Fruit fly (Drosophila melanogaster): ENCODE data around the gene Dmtn.

DNA sequence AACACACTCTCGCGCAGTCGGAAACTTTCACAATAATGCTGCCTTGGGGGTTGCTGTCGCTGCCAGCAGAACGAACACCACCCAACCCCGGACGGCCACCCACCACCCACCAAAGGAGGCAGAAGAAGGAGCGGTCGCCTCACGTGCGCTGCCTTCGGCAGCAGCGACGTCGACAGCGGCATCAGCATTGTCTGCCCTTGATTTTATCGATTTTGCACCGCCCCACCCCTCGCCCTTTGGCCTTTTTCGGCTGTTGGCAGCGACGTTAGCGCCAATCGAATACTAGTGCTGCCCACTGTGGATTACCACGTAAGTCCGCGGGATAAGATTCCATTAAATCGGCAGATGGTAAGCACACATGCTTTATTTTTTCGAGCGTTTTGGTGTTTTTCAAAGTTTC is 13.4 kb upstream of the Dmtn start:
- no peak for TF ChIP-seq CTCF (optimal IDR thresholded peaks at IDR 0.05)
- no peak for TF ChIP-seq CG8478 (optimal IDR thresholded peaks at IDR 0.05)

All from S2 (cell line).